Worm (Caenorhabditis elegans) whole organism, L1 larva: Measurements from ENCODE around the gene tnc-2.

ENCODE experiments used
- F16B12.6 ChIP-seq: fragments of 150-350 bp; optimal IDR thresholded peaks from 2 replicates; lab custom pipeline; 2014; ENCODE audit warnings: missing biosample characterization, missing genetic modification characterization
- aha-1 ChIP-seq: fragments of 150-350 bp; optimal IDR thresholded peaks from 2 replicates; lab custom pipeline; 2014; ENCODE audit warnings: missing biosample characterization, missing genetic modification characterization
- blmp-1 ChIP-seq: fragments of 150-350 bp; optimal IDR thresholded peaks from 2 replicates; lab custom pipeline; 2014; ENCODE audit warnings: missing biosample characterization, missing genetic modification characterization
- grh-1 ChIP-seq: fragments of 200-800 bp; sonication (Bioruptor generic); IDR thresholded peaks from 2 replicates; pipeline ENCODE4 v1.3.6; 2022; ENCODE audit warnings: missing genetic modification reagents, missing genetic modification characterization, missing compliant biosample characterization
- isw-1 ChIP-seq: fragments of 200-800 bp; sonication (Bioruptor generic); IDR thresholded peaks from 2 replicates; pipeline ENCODE4 v1.3.6; 2022; ENCODE audit warnings: missing genetic modification characterization, missing compliant biosample characterization
- lin-13 ChIP-seq: fragments of 150-350 bp; optimal IDR thresholded peaks from 2 replicates; lab custom pipeline; 2014; ENCODE audit warnings: missing biosample characterization, missing genetic modification reagents, missing genetic modification characterization
- pag-3 ChIP-seq: sonication (generic microtip); optimal IDR thresholded peaks from 2 replicates; lab custom pipeline; 2017; ENCODE audit warnings: missing genetic modification characterization, mild to moderate bottlenecking, missing compliant biosample characterization, antibody characterized with exemption, borderline replicate concordance; ENCODE audit not compliant: insufficient read depth
- pqm-1 ChIP-seq: sonication (generic microtip); optimal IDR thresholded peaks from 3 replicates; lab custom pipeline; 2017; ENCODE audit warnings: missing biosample characterization, missing genetic modification characterization
- snpc-4 ChIP-seq: fragments of 150-350 bp; optimal IDR thresholded peaks from 2 replicates; lab custom pipeline; 2014; ENCODE audit warnings: missing biosample characterization, missing genetic modification characterization
- sptf-1 ChIP-seq: fragments of 150-350 bp; optimal IDR thresholded peaks from 2 replicates; lab custom pipeline; 2014; ENCODE audit warnings: missing biosample characterization, missing genetic modification characterization

ce11 chrII:10507906-10508305, 41.3 kb downstream of the tnc-2 start:
- TF ChIP-seq pqm-1 (tag; lab: Kevin White, UChicago) (no peak), sptf-1 (tag; lab: Kevin White, UChicago) (no peak), snpc-4 (tag; lab: Kevin White, UChicago) (no peak), blmp-1 (tag; lab: Kevin White, UChicago) (no peak), grh-1 (GFP tag; lab: Robert Waterston, UW) (no peak), F16B12.6 (tag; lab: Kevin White, UChicago) (no peak), aha-1 (tag; lab: Kevin White, UChicago) (no peak), pag-3 (no peak), isw-1 (no peak), lin-13 (GFP tag; lab: Kevin White, UChicago) (no peak)
